Worm (Caenorhabditis elegans) whole organism, mixed stage, embryonic: ENCODE data around the gene Y41D4B.15.

Experiments used
- bed-3 ChIP-seq: fragments of 200-800 bp; sonication (Bioruptor generic); optimal IDR thresholded peaks from 3 replicates; lab custom pipeline; 2018; ENCODE audit warnings: mild to moderate bottlenecking, missing genetic modification characterization, moderate library complexity, missing compliant biosample characterization
- ceh-39 ChIP-seq: fragments of 150-350 bp; optimal IDR thresholded peaks from 2 replicates; lab custom pipeline; 2014; ENCODE audit warnings: missing biosample characterization, missing genetic modification characterization
- ceh-83 ChIP-seq: fragments of 200-800 bp; sonication (Bioruptor generic); optimal IDR thresholded peaks from 2 replicates; lab custom pipeline; 2018; ENCODE audit warnings: mild to moderate bottlenecking, missing genetic modification characterization, missing compliant biosample characterization
- ces-1 ChIP-seq: fragments of 150-350 bp; optimal IDR thresholded peaks from 2 replicates; lab custom pipeline; 2014; ENCODE audit warnings: missing biosample characterization, missing genetic modification reagents, missing genetic modification characterization
- drap-1 ChIP-seq: fragments of 200-800 bp; sonication (Bioruptor generic); optimal IDR thresholded peaks from 3 replicates; lab custom pipeline; 2018; ENCODE audit warnings: mild to moderate bottlenecking, missing genetic modification characterization, missing compliant biosample characterization
- elt-1 ChIP-seq: sonication (generic microtip); optimal IDR thresholded peaks from 2 replicates; lab custom pipeline; 2017; ENCODE audit warnings: missing genetic modification characterization, mild to moderate bottlenecking, missing compliant biosample characterization, antibody characterized with exemption, moderate library complexity, borderline replicate concordance; ENCODE audit not compliant: insufficient read depth
- elt-3 ChIP-seq: fragments of 150-350 bp; optimal IDR thresholded peaks from 2 replicates; lab custom pipeline; 2014; ENCODE audit warnings: missing biosample characterization, missing genetic modification characterization
- flh-1 ChIP-seq: fragments of 200-800 bp; sonication (Bioruptor generic); optimal IDR thresholded peaks from 2 replicates; lab custom pipeline; 2018; ENCODE audit warnings: mild to moderate bottlenecking, missing genetic modification characterization, moderate library complexity, missing compliant biosample characterization
- hlh-1 ChIP-seq: fragments of 150-350 bp; optimal IDR thresholded peaks from 2 replicates; lab custom pipeline; 2014; ENCODE audit warnings: missing biosample characterization, missing genetic modification reagents, missing genetic modification characterization
- lin-13 ChIP-seq: fragments of 150-350 bp; optimal IDR thresholded peaks from 2 replicates; lab custom pipeline; 2014; ENCODE audit warnings: missing biosample characterization, missing genetic modification characterization
- lsy-2 ChIP-seq: fragments of 150-350 bp; optimal IDR thresholded peaks from 2 replicates; lab custom pipeline; 2014; ENCODE audit warnings: missing biosample characterization, missing genetic modification characterization
- mab-5 ChIP-seq: fragments of 150-350 bp; optimal IDR thresholded peaks from 2 replicates; lab custom pipeline; 2014; ENCODE audit warnings: missing biosample characterization, missing genetic modification characterization
- mep-1 ChIP-seq: fragments of 150-350 bp; optimal IDR thresholded peaks from 2 replicates; lab custom pipeline; 2017; ENCODE audit warnings: missing biosample characterization, missing genetic modification reagents, missing genetic modification characterization, inconsistent platforms
- mls-2 ChIP-seq: sonication (generic microtip); optimal IDR thresholded peaks from 2 replicates; lab custom pipeline; 2016; ENCODE audit warnings: mild to moderate bottlenecking, missing genetic modification characterization, moderate library complexity, missing compliant biosample characterization
- nhr-12 ChIP-seq: fragments of 150-350 bp; optimal IDR thresholded peaks from 2 replicates; lab custom pipeline; 2014; ENCODE audit warnings: missing biosample characterization, missing genetic modification characterization
- nhr-2 ChIP-seq: fragments of 150-350 bp; optimal IDR thresholded peaks from 2 replicates; lab custom pipeline; 2014; ENCODE audit warnings: missing biosample characterization, missing genetic modification characterization
- nhr-237 ChIP-seq: fragments of 150-350 bp; optimal IDR thresholded peaks from 2 replicates; lab custom pipeline; 2014; ENCODE audit warnings: missing biosample characterization, missing genetic modification characterization
- nhr-76 ChIP-seq: sonication (generic microtip); optimal IDR thresholded peaks from 2 replicates; lab custom pipeline; 2017; ENCODE audit warnings: missing biosample characterization, missing genetic modification characterization
- sem-2 ChIP-seq: fragments of 200-800 bp; sonication (Bioruptor generic); optimal IDR thresholded peaks from 2 replicates; lab custom pipeline; 2018; ENCODE audit warnings: mild to moderate bottlenecking, missing genetic modification characterization, missing compliant biosample characterization
- snpc-4 ChIP-seq: fragments of 150-350 bp; optimal IDR thresholded peaks from 2 replicates; lab custom pipeline; 2014; ENCODE audit warnings: missing biosample characterization, missing genetic modification characterization
- sptf-1 ChIP-seq: sonication (generic microtip); optimal IDR thresholded peaks from 2 replicates; lab custom pipeline; 2017; ENCODE audit warnings: mild to moderate bottlenecking, missing genetic modification characterization, moderate library complexity, missing compliant biosample characterization
- tbx-8 ChIP-seq: fragments of 200-800 bp; sonication (Bioruptor generic); optimal IDR thresholded peaks from 2 replicates; lab custom pipeline; 2018; ENCODE audit warnings: mild to moderate bottlenecking, missing genetic modification characterization, moderate library complexity, missing compliant biosample characterization
- unc-120 ChIP-seq: sonication (generic microtip); optimal IDR thresholded peaks from 2 replicates; lab custom pipeline; 2017; ENCODE audit warnings: missing genetic modification characterization, missing compliant biosample characterization; ENCODE audit not compliant: poor library complexity, severe bottlenecking
- unc-39 ChIP-seq: fragments of 150-350 bp; optimal IDR thresholded peaks from 2 replicates; lab custom pipeline; 2014; ENCODE audit warnings: missing biosample characterization, missing genetic modification characterization
- unc-62 ChIP-seq: fragments of 150-350 bp; optimal IDR thresholded peaks from 2 replicates; lab custom pipeline; 2014; ENCODE audit warnings: missing biosample characterization, missing genetic modification reagents, missing genetic modification characterization
- zip-8 ChIP-seq: fragments of 150-350 bp; optimal IDR thresholded peaks from 2 replicates; lab custom pipeline; 2014; ENCODE audit warnings: missing biosample characterization, missing genetic modification characterization
- ztf-11 ChIP-seq: fragments of 150-350 bp; optimal IDR thresholded peaks from 2 replicates; lab custom pipeline; 2014; ENCODE audit warnings: missing biosample characterization, missing genetic modification characterization

The Y41D4B.15 gene

DNA sequence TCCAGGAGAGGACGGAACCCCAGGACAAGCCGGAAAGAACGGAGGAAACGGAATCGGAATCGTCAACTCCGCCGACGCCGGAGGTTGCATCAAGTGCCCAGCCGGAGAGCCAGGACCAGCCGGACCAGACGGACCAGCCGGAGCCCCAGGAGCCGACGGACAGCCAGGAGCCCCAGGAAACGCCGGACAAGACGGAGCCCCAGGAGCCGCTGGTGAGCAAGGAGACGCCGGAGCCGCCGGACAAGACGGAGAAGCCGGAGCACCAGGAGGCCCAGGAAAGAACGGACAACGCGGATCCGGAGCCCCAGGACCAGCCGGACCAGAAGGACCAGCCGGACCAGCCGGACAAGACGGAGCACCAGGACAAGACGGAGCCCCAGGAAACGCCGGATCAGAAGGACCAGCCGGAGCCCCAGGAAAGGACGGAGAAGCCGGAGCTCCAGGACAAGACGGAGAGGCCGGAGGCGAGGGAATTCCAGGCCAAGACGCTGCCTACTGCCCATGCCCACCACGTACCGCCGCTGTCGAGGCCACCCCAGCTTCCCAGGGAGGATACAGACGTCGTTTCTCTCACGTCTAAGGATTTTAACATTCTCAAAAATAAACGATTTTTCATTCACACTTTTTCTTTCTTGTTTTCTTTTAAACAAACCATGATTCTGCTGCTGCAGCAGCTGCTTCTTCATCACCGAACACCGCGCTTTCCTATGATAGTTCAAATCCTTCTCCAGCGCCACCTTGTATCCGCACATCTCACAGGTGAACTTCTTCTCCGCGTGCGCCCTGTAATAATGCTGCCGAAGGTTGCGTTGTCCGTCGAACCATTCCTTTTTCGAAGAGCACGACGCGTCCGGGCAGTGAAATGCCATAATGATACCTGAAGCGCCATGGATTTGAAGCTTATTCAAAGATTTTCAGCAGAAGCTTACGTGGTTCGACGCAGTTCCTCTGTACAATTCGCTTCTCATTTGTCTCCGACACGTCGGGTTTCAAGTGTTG, 14.5 kb upstream of the Y41D4B.15 start:
- no peak for TF ChIP-seq nhr-12 (tag; lab: Kevin White, UChicago)
- TF ChIP-seq ztf-11 (tag; lab: Kevin White, UChicago) = no peak
- no peak for TF ChIP-seq snpc-4
- TF ChIP-seq unc-62 (GFP tag; lab: Kevin White, UChicago) = no peak
- TF ChIP-seq ces-1 = no peak
- TF ChIP-seq flh-1 (GFP tag; lab: Kevin White, UChicago) = no peak
- TF ChIP-seq hlh-1 (tag; lab: Kevin White, UChicago) = no peak
- no peak for TF ChIP-seq nhr-2
- no peak for TF ChIP-seq drap-1
- TF ChIP-seq lsy-2 (tag; lab: Kevin White, UChicago) = no peak
- TF ChIP-seq tbx-8 (GFP tag; lab: Kevin White, UChicago) = no peak
- no peak for TF ChIP-seq mep-1 (tag; lab: Kevin White, UChicago)
- no peak for TF ChIP-seq nhr-76
- no peak for TF ChIP-seq ceh-39 (tag; lab: Kevin White, UChicago)
- TF ChIP-seq, all 35 proteins: peak for 0

DNA sequence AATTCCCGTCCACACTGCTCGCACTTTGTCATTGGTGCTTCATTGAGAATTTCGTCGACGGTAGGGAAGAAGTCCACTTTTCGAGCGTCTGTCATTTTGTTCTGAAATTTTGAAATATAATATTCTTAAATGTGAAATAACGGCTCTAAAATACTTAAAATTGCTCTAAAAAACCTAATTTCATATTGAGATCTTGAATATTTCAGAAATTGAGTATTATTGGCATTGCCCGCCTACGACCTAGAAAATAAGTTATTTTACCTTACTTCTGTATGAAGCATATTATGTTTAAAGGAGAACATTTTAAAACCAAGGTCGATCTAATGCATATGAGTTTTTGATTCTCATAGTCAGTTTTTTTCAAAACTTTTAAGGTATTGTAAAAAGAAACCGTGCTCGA, 13.8 kb upstream of the Y41D4B.15 start, which contains the start of gene C34H4.5:
TSS of gene C34H4.5 (minus strand) at position 101 of the 400 bp plus-strand sequence.
- TF ChIP-seq ztf-11 (tag; lab: Kevin White, UChicago) (no peak), nhr-76 (no peak), tbx-8 (GFP tag; lab: Kevin White, UChicago) (no peak), drap-1 (no peak), bed-3 (GFP tag; lab: Kevin White, UChicago) (no peak), nhr-12 (tag; lab: Kevin White, UChicago) (no peak), mab-5 (tag; lab: Kevin White, UChicago) (no peak), ceh-83 (no peak), elt-1 (no peak)

DNA sequence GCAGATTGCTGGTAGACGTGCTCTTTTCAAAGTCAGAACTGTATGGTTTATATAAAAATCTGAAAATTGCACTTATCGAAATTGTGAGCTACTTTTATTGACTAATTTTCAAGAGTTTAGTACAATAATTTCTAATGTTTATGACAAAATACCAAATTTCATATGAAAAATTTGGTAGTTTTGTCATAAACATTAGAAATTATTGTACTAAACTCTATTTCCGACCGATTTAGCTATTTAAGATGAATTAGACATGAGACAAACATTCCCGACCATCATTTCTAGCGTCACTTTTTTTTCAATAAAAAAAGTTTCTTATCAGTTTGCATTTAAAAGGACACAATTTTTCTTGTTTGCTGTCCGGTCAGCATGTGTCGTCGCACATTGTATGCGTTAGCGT, 13.3 kb upstream of the Y41D4B.15 start, which contains the start of gene tag-244:
TSS of gene tag-244 (plus strand) at position 301 of the 400 bp plus-strand sequence.
- TF ChIP-seq nhr-12 (tag; lab: Kevin White, UChicago) (no peak), elt-3 (tag; lab: Kevin White, UChicago) (no peak), unc-120 (tag; lab: Kevin White, UChicago) (no peak), lin-13 (tag; lab: Kevin White, UChicago) (no peak), ces-1 (no peak), drap-1 (no peak), mls-2 (tag; lab: Kevin White, UChicago) (no peak)

DNA sequence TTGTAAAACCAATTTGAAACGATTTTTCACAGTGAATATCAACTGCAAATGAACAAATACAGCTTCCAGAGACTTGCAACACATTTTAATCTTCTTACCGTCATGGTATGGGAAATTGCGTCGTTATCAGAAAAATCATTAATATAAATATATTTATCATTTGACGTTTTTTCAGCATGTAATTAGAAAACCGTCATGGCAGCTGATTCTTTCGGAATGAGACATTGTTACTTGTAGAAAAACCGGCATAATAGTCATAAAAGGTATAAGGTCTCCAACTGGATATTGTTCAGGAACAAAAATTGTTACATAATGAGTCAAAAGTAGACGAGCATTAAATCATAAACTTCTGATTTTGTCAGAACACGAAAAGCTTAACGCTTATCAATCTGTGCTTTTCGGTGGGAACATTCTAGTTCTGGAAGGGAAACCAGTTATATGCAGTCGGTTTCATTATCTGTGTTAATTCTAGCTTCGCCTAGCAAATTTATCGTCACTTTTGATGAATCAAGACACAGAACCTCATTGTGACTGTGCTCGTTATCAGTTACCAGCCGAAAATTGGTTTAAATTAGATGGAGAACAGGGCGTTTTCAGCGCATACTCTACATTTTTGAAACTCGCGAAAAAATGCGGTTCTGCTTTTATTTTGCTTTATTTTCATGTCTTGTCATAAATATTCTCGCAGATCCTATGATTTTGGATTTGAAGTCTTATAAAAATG, 10.5 kb upstream of the Y41D4B.15 start, which contains the start of gene C34H4.2:
TSS of gene C34H4.2 (plus strand) at position 558 of the 724 bp plus-strand sequence.
- TF ChIP-seq nhr-237 = no peak
- no peak for TF ChIP-seq nhr-2
- no peak for TF ChIP-seq unc-62 (GFP tag; lab: Kevin White, UChicago)
- TF ChIP-seq ceh-83 = no peak

DNA sequence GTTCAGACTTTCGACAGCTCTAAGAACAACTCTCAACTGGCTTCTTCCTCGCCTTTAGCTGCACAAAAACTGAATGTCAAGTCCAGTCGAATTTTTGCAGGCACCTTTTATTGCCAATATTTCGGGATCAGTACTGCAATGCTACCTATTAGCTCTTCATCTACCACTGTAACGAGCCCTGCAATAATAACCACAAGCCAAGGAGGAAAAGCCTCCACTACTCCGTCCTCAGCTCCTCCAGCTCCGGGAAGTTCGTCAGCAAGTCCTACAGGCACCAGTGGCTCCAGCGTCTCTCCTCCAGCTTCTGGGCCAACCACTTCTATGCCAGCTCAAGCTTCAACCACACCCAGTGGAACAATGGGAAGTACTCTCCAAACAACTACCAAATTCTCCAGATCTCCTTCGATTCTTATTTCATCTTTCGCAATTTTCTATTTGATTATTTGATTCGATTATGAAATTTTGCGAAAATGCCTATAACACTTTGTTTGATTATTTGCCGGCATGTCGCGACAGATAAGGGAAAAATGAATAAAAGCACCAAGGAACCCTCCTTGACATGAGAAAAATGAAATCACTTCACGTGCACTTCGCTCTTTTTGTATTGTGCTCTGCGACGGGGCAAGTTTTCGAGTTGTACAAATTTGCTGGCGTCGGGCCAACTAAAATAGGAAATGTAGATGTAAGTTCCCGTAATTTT, 8.7 kb upstream of the Y41D4B.15 start, which contains the start of gene C34H4.1:
TSS of gene C34H4.1 (plus strand) at position 559 of the 700 bp plus-strand sequence.
- TF ChIP-seq unc-62 (GFP tag; lab: Kevin White, UChicago) (no peak), sem-2 (GFP tag; lab: Kevin White, UChicago) (no peak), ztf-11 (tag; lab: Kevin White, UChicago) (no peak), nhr-12 (tag; lab: Kevin White, UChicago) (no peak), sptf-1 (tag; lab: Kevin White, UChicago) (no peak), unc-39 (tag; lab: Kevin White, UChicago) (no peak), snpc-4 (no peak), mep-1 (tag; lab: Kevin White, UChicago) (no peak), lsy-2 (tag; lab: Kevin White, UChicago) (no peak), ceh-39 (tag; lab: Kevin White, UChicago) (no peak), zip-8 (tag; lab: Kevin White, UChicago) (no peak), mls-2 (tag; lab: Kevin White, UChicago) (no peak)
- TF ChIP-seq, all 35 proteins: peak for 0
